Worm (Caenorhabditis elegans): Measurements from ENCODE around the gene ins-17.

- TF ChIP-seq W03F9.2 (tag; optimal IDR thresholded peaks at IDR 0.05) (no peak), dao-5 (tag; optimal IDR thresholded peaks at IDR 0.05) (no peak), him-1 (tag; optimal IDR thresholded peaks at IDR 0.05) (no peak)
These were observed 25.3 kb upstream of the ins-17 start for ce11 chrIII:4502559-4503240.
